Worm (Caenorhabditis elegans): ENCODE results near the gene M18.6.

Gene M18.6

DNA sequence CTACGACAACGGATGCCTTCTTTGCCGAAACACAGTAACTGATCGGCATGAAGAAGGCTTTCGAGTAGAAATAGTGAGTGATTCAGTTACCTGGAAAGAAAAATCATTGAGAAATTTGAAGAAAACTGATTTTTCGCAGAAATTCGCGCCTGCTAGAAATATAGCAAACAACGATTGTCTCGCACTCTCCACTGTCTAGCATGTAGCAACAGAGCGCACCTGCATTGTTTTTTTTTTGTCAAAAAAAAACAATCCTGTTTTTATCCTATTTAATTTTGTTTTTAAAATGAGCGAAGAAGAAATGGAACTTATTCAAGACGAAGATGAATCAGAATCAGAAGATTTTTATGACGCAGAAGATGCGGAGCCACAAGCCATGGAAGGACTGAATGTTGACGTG, at the start of gene M18.6, which contains the start of gene ddb-1:
M18.6 (plus strand) TSS at position 235 of the 400 bp plus-strand sequence.
ddb-1 (minus strand) TSS at position 90 of the 400 bp plus-strand sequence.
- TF ChIP-seq tab-1 (GFP tag; IDR thresholded peaks at IDR 0.05) (no peak), cog-1 (tag; optimal IDR thresholded peaks at IDR 0.05) (no peak), ztf-23 (GFP tag; IDR thresholded peaks at IDR 0.05) (no peak), klf-2 (GFP tag; conservative IDR thresholded peaks at IDR 0.05) (no peak), flt-1 (GFP tag; IDR thresholded peaks at IDR 0.05) (no peak), ztf-29 (GFP tag; IDR thresholded peaks at IDR 0.05) (no peak), T22C8.4 (GFP tag; IDR thresholded peaks at IDR 0.05) (no peak), med-1 (GFP tag; optimal IDR thresholded peaks at IDR 0.05; ENCODE audit: insufficient read depth) (no peak), ref-1 (GFP tag; conservative IDR thresholded peaks at IDR 0.05) (no peak)

ce11 chrIV:12075497-12075896, 45.6 kb upstream of the M18.6 start, which contains the start of gene K08E4.7:
Gene K08E4.7 (plus strand): TSS chrIV:12075797.
- no peak for TF ChIP-seq ztf-23 (GFP tag; IDR thresholded peaks at IDR 0.05)
- TF ChIP-seq ztf-29 (GFP tag; IDR thresholded peaks at IDR 0.05), result no peak
- no peak for TF ChIP-seq T22C8.4 (GFP tag; IDR thresholded peaks at IDR 0.05)
- no peak for TF ChIP-seq ref-1 (GFP tag; conservative IDR thresholded peaks at IDR 0.05)
- no peak for TF ChIP-seq flt-1 (GFP tag; IDR thresholded peaks at IDR 0.05)

ce11 chrIV:12078112-12078812, 42.8 kb upstream of the M18.6 start, which contains the start of gene tmed-1:
Gene tmed-1 (minus strand): TSS chrIV:12078162.
- no peak for TF ChIP-seq ztf-29 (GFP tag; IDR thresholded peaks at IDR 0.05)
- no peak for TF ChIP-seq tab-1 (GFP tag; IDR thresholded peaks at IDR 0.05)
- no peak for TF ChIP-seq cog-1 (tag; optimal IDR thresholded peaks at IDR 0.05)
- TF ChIP-seq flt-1 (GFP tag; IDR thresholded peaks at IDR 0.05), result no peak
- no peak for TF ChIP-seq ref-1 (GFP tag; conservative IDR thresholded peaks at IDR 0.05)
- TF ChIP-seq med-1 (GFP tag; optimal IDR thresholded peaks at IDR 0.05; ENCODE audit: insufficient read depth), result no peak
- TF ChIP-seq T22C8.4 (GFP tag; IDR thresholded peaks at IDR 0.05), result no peak
- no peak for TF ChIP-seq ztf-23 (GFP tag; IDR thresholded peaks at IDR 0.05)
- no peak for TF ChIP-seq klf-2 (GFP tag; conservative IDR thresholded peaks at IDR 0.05)

DNA sequence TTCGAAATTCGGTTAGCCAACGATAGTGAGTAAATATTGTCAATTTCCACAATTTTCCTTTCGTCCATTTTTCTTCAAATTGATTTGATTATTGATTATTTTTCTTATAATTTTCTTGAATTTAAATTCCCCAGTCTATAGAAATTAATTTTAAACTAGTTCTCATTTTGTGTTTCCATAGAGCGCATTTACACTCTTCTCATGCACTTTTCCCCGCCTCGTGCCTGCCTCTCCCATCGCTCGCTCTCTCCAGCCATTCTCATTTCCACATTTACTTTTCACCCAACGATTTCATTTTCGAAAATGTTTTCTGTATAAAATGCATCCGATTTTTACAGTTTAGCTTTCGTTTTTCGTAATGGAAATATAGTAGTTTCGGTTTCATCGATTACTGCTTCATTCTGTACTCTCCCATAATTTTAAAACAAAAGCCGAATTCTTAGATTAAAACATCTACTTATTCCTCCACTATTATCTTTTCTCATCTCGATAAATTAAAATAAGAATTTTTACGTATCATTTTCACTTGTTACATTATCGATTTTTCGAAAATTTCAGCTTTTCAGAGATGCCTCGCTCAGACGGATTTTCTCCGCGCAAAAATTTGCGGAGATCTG, 42.1 kb upstream of the M18.6 start, which contains the start of gene lex-1:
lex-1 (plus strand) TSS at position 567 of the 617 bp plus-strand sequence.
- TF ChIP-seq med-1 (GFP tag; optimal IDR thresholded peaks at IDR 0.05; ENCODE audit: insufficient read depth) (no peak), klf-2 (GFP tag; conservative IDR thresholded peaks at IDR 0.05) (no peak), ztf-23 (GFP tag; IDR thresholded peaks at IDR 0.05) (no peak)

DNA sequence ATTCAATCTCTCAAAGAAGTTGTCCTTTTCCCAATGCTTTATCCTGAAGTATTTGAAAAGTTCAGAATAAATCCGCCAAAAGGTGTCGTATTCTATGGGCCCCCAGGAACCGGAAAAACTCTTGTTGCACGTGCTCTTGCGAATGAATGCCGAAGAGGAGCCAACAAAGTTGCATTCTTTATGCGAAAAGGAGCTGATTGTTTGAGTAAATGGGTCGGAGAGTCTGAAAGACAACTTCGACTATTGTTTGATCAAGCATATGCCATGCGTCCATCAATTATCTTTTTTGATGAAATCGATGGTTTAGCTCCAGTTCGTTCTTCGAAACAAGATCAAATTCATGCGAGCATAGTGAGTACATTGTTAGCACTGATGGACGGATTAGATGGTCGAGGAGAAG, 40.3 kb upstream of the M18.6 start:
- TF ChIP-seq T22C8.4 (GFP tag; IDR thresholded peaks at IDR 0.05) (no peak), ref-1 (GFP tag; conservative IDR thresholded peaks at IDR 0.05) (no peak), med-1 (GFP tag; optimal IDR thresholded peaks at IDR 0.05; ENCODE audit: insufficient read depth) (no peak), ztf-23 (GFP tag; IDR thresholded peaks at IDR 0.05) (no peak), cog-1 (tag; optimal IDR thresholded peaks at IDR 0.05) (no peak), flt-1 (GFP tag; IDR thresholded peaks at IDR 0.05) (no peak), klf-2 (GFP tag; conservative IDR thresholded peaks at IDR 0.05) (no peak), ztf-29 (GFP tag; IDR thresholded peaks at IDR 0.05) (no peak), tab-1 (GFP tag; IDR thresholded peaks at IDR 0.05) (no peak)

DNA sequence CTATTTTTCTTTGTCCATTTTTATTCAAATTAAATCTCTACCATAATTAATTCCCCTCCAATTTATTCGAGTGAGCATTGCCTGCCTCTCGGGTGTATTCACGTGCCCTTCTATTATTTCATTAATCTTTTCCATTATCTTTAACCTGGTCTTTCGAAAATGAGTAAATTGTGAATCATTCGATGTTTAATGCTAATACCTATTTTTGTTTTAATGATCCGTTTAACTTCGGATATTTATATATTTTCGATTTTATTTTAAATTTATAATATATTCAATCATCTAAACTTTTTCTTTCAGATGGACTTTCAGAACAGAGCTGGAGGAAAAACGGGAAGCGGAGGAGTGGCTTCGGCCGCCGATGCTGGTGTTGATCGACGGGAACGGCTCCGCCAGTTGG, 36.9 kb upstream of the M18.6 start, which contains the start of gene repo-1:
repo-1 (plus strand) TSS at position 301 of the 400 bp plus-strand sequence.
- TF ChIP-seq ztf-29 (GFP tag; IDR thresholded peaks at IDR 0.05) (no peak), flt-1 (GFP tag; IDR thresholded peaks at IDR 0.05) (no peak), klf-2 (GFP tag; conservative IDR thresholded peaks at IDR 0.05) (no peak), cog-1 (tag; optimal IDR thresholded peaks at IDR 0.05) (no peak)

DNA sequence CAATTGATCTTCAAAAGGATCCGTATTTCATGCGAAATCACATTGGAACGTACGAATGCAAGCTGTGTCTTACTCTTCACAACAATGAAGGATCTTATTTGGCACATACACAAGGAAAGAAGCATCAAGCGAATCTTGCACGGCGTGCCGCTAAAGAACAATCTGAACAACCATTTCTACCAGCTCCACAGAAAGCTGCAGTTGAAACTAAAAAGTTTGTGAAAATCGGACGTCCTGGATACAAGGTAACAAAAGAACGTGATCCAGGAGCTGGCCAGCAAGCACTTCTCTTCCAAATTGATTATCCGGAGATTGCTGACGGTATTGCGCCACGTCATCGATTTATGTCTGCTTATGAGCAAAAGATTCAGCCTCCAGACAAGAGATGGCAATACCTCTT, 36.5 kb upstream of the M18.6 start:
- no peak for TF ChIP-seq ztf-29 (GFP tag; IDR thresholded peaks at IDR 0.05)
- TF ChIP-seq ztf-23 (GFP tag; IDR thresholded peaks at IDR 0.05), result no peak

- TF ChIP-seq cog-1 (tag; optimal IDR thresholded peaks at IDR 0.05) (no peak), T22C8.4 (GFP tag; IDR thresholded peaks at IDR 0.05) (no peak), klf-2 (GFP tag; conservative IDR thresholded peaks at IDR 0.05) (no peak), ztf-23 (GFP tag; IDR thresholded peaks at IDR 0.05) (no peak), ref-1 (GFP tag; conservative IDR thresholded peaks at IDR 0.05) (no peak), med-1 (GFP tag; optimal IDR thresholded peaks at IDR 0.05; ENCODE audit: insufficient read depth) (no peak), tab-1 (GFP tag; IDR thresholded peaks at IDR 0.05) (no peak), flt-1 (GFP tag; IDR thresholded peaks at IDR 0.05) (no peak), ztf-29 (GFP tag; IDR thresholded peaks at IDR 0.05) (no peak)
Observed at ce11 chrIV:12085120-12085519, 36.0 kb upstream of the M18.6 start, which contains the start of gene rbm-34. Gene rbm-34 (plus strand): TSS chrIV:12085420.

ce11 chrIV:12086498-12086897, 34.6 kb upstream of the M18.6 start:
- TF ChIP-seq T22C8.4 (GFP tag; IDR thresholded peaks at IDR 0.05) (peak; percentile 57; the same call in 1 of the 2 replicates), tab-1 (GFP tag; IDR thresholded peaks at IDR 0.05) (peak; percentile 84), flt-1 (GFP tag; IDR thresholded peaks at IDR 0.05) (peak; percentile 78), med-1 (GFP tag; optimal IDR thresholded peaks at IDR 0.05; ENCODE audit: insufficient read depth) (peak; percentile 50), ref-1 (GFP tag; conservative IDR thresholded peaks at IDR 0.05) (peak; percentile 56; the same call in 1 of the 2 replicates), ztf-29 (GFP tag; IDR thresholded peaks at IDR 0.05) (peak; percentile 67), klf-2 (GFP tag; conservative IDR thresholded peaks at IDR 0.05) (peak; percentile 15; the same call in 1 of the 2 replicates), ztf-23 (GFP tag; IDR thresholded peaks at IDR 0.05) (peak; percentile 77), cog-1 (tag; optimal IDR thresholded peaks at IDR 0.05) (peak; percentile 37)

- TF ChIP-seq ref-1 (GFP tag; conservative IDR thresholded peaks at IDR 0.05) (no peak), ztf-29 (GFP tag; IDR thresholded peaks at IDR 0.05) (no peak), tab-1 (GFP tag; IDR thresholded peaks at IDR 0.05) (no peak), klf-2 (GFP tag; conservative IDR thresholded peaks at IDR 0.05) (no peak), T22C8.4 (GFP tag; IDR thresholded peaks at IDR 0.05) (no peak), ztf-23 (GFP tag; IDR thresholded peaks at IDR 0.05) (no peak), med-1 (GFP tag; optimal IDR thresholded peaks at IDR 0.05; ENCODE audit: insufficient read depth) (no peak)
Observed at ce11 chrIV:12088898-12089297, 32.2 kb upstream of the M18.6 start.

Data from whole organism, midembryonic.